Worm (Caenorhabditis elegans) whole organism, mixed stage, embryonic: ENCODE data around the gene dod-17.

Experiments
- elt-3 ChIP-seq: fragments of 150-350 bp; optimal IDR thresholded peaks from 2 replicates; lab custom pipeline; 2014; ENCODE audit warnings: missing biosample characterization, missing genetic modification characterization
- lsy-2 ChIP-seq: fragments of 150-350 bp; optimal IDR thresholded peaks from 2 replicates; lab custom pipeline; 2014; ENCODE audit warnings: missing biosample characterization, missing genetic modification characterization
- mab-5 ChIP-seq: fragments of 150-350 bp; optimal IDR thresholded peaks from 2 replicates; lab custom pipeline; 2014; ENCODE audit warnings: missing biosample characterization, missing genetic modification characterization
- nhr-12 ChIP-seq: fragments of 150-350 bp; optimal IDR thresholded peaks from 2 replicates; lab custom pipeline; 2014; ENCODE audit warnings: missing biosample characterization, missing genetic modification characterization
- nhr-28 ChIP-seq: fragments of 150-350 bp; optimal IDR thresholded peaks from 2 replicates; lab custom pipeline; 2014; ENCODE audit warnings: missing biosample characterization, missing genetic modification characterization
- nhr-76 ChIP-seq: sonication (generic microtip); optimal IDR thresholded peaks from 2 replicates; lab custom pipeline; 2017; ENCODE audit warnings: missing biosample characterization, missing genetic modification characterization
- pha-4 ChIP-seq: fragments of 150-350 bp; optimal IDR thresholded peaks from 2 replicates; lab custom pipeline; 2018; ENCODE audit warnings: missing biosample characterization, missing genetic modification reagents, missing genetic modification characterization
- snpc-4 ChIP-seq: fragments of 150-350 bp; optimal IDR thresholded peaks from 2 replicates; lab custom pipeline; 2014; ENCODE audit warnings: missing biosample characterization, missing genetic modification characterization
- unc-62 ChIP-seq: fragments of 150-350 bp; optimal IDR thresholded peaks from 2 replicates; lab custom pipeline; 2014; ENCODE audit warnings: missing biosample characterization, missing genetic modification reagents, missing genetic modification characterization

ce11 chrIV:12960136-12960535 is 16.0 kb upstream of the dod-17 start, which contains the start of gene F55G11.7:
- TF ChIP-seq nhr-28 (tag; lab: Kevin White, UChicago) (no peak), pha-4 (tag; lab: Kevin White, UChicago) (no peak), nhr-76 (tag; lab: Kevin White, UChicago) (no peak), lsy-2 (tag; lab: Kevin White, UChicago) (no peak), unc-62 (GFP tag; lab: Kevin White, UChicago) (no peak), mab-5 (no peak), snpc-4 (tag; lab: Kevin White, UChicago) (no peak), nhr-12 (tag; lab: Kevin White, UChicago) (no peak), elt-3 (tag; lab: Kevin White, UChicago) (no peak)
